Fruit fly (Drosophila melanogaster): ENCODE results near the gene ERp44.

The ERp44 gene

dm6 chrX:16331562-16332233 lies 34.2 kb upstream of the ERp44 start (continued):
- TF ChIP-seq zf30C (GFP tag; optimal IDR thresholded peaks at IDR 0.05) (peak; percentile 60), bsh (GFP tag; optimal IDR thresholded peaks at IDR 0.05) (no peak), CG30403 (GFP tag; optimal IDR thresholded peaks at IDR 0.05) (no peak), repo (GFP tag; optimal IDR thresholded peaks at IDR 0.05) (no peak), NC2α (GFP tag; optimal IDR thresholded peaks at IDR 0.05) (no peak), fru (optimal IDR thresholded peaks at IDR 0.05) (no peak), chif (GFP tag; optimal IDR thresholded peaks at IDR 0.05) (no peak), cad (GFP tag; optimal IDR thresholded peaks at IDR 0.05) (no peak), zfh1 (GFP tag; IDR thresholded peaks at IDR 0.05) (no peak), sens-2 (GFP tag; IDR thresholded peaks at IDR 0.05) (no peak), Chrac-16 (GFP tag; optimal IDR thresholded peaks at IDR 0.05) (no peak), CG12236 (GFP tag; optimal IDR thresholded peaks at IDR 0.05) (no peak), Dip3 (GFP tag; optimal IDR thresholded peaks at IDR 0.05) (no peak), da (GFP tag; optimal IDR thresholded peaks at IDR 0.05) (no peak), ase (GFP tag; IDR thresholded peaks at IDR 0.05) (no peak), Sox102F (GFP tag; optimal IDR thresholded peaks at IDR 0.05) (no peak), btn (GFP tag; optimal IDR thresholded peaks at IDR 0.05) (no peak), CG6854 (GFP tag; optimal IDR thresholded peaks at IDR 0.05) (no peak), CG43689 (GFP tag; IDR thresholded peaks at IDR 0.05) (no peak), CG15696 (tag; optimal IDR thresholded peaks at IDR 0.05) (no peak), Rfx (GFP tag; IDR thresholded peaks at IDR 0.05) (peak; percentile 67), CG3838 (GFP tag; optimal IDR thresholded peaks at IDR 0.05) (no peak), lbe (GFP tag; optimal IDR thresholded peaks at IDR 0.05) (no peak), ttk (GFP tag; IDR thresholded peaks at IDR 0.05) (no peak), NK7.1 (GFP tag; optimal IDR thresholded peaks at IDR 0.05) (no peak), dm (GFP tag; optimal IDR thresholded peaks at IDR 0.05) (no peak), Atf3 (GFP tag; optimal IDR thresholded peaks at IDR 0.05) (no peak), CG8281 (tag; optimal IDR thresholded peaks at IDR 0.05) (no peak), jigr1 (GFP tag; IDR thresholded peaks at IDR 0.05) (peak; percentile 46; the same call in 1 of the 3 replicates), CG2875 (GFP tag; optimal IDR thresholded peaks at IDR 0.05) (no peak), Ada2b (GFP tag; IDR thresholded peaks at IDR 0.05) (no peak), CG17186 (GFP tag; optimal IDR thresholded peaks at IDR 0.05) (no peak), CG11085 (GFP tag; IDR thresholded peaks at IDR 0.05) (no peak), CG4424 (GFP tag; optimal IDR thresholded peaks at IDR 0.05) (no peak), CG6654 (GFP tag; optimal IDR thresholded peaks at IDR 0.05) (no peak), CG3281 (GFP tag; optimal IDR thresholded peaks at IDR 0.05) (no peak), pnt (GFP tag; optimal IDR thresholded peaks at IDR 0.05) (no peak), otp (GFP tag; IDR thresholded peaks at IDR 0.05) (no peak), fd3F (GFP tag; optimal IDR thresholded peaks at IDR 0.05) (no peak), gfzf (GFP tag; optimal IDR thresholded peaks at IDR 0.05) (peak; percentile 51), CG8089 (GFP tag; optimal IDR thresholded peaks at IDR 0.05) (no peak), yki (optimal IDR thresholded peaks at IDR 0.05) (no peak), Vsx1 (GFP tag; optimal IDR thresholded peaks at IDR 0.05) (no peak), CG32772 (GFP tag; IDR thresholded peaks at IDR 0.05) (no peak), Kr (GFP tag; optimal IDR thresholded peaks at IDR 0.05) (no peak), B-H1 (GFP tag; IDR thresholded peaks at IDR 0.05) (no peak), hth (optimal IDR thresholded peaks at IDR 0.05) (no peak), CG7839 (tag; optimal IDR thresholded peaks at IDR 0.05) (no peak), Blimp-1 (GFP tag; optimal IDR thresholded peaks at IDR 0.05) (no peak), CrebB (tag; optimal IDR thresholded peaks at IDR 0.05) (no peak), fu2 (GFP tag; optimal IDR thresholded peaks at IDR 0.05) (no peak), Poxn (GFP tag; IDR thresholded peaks at IDR 0.05) (no peak), CG12744 (GFP tag; optimal IDR thresholded peaks at IDR 0.05) (no peak)

Data from whole organism, embryonic.